Fruit fly (Drosophila melanogaster): ENCODE measurements around the gene CG31274.
A peak's percentile ranks its signal among the peaks of the same experiment; 100 is the strongest.

Gene CG31274

DNA sequence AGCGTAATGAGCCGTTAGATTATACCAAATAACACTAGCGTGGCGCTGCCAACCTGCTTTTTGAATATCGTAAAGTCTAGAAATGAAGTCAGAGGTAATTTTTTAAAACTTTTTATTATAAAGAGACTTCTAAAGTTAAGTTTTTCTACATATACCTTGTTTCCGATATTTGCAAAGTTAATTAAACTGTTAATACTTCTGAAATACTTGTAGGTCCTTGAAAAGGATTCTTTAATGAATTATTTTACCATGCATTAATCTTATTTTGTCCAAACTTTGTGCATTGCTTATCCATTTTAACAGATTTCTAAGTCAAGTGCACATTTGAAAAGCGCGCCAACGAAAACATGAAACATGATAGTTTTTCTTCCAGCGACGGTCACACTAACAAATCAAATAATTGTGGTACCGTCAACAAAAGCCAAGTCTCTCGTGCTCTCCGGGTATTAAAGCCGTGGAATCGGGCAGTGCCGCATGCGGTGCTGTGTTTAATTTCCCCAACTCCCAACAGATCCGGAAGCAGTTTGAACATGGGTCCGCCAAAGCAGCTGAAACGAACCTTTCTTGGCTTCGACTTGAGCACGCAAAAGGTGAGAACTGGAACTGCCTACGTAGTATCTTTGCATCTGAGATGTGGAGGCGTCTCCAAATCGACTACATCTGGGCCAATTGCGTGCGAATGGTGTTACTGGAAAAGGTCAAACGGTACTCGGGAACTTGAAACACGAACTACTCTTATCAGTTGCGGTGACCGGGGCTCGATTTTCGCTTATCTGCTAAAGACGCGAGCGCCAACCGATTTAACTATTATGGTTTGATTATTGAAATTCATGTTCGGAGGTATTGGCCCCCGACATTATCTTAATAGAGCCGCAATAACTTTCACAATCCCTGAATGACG, 3.5 kb downstream of the CG31274 start, which contains the start of the genes EMC2A and CG3534 (continued):
- TF ChIP-seq gsb-n (tag; optimal IDR thresholded peaks at IDR 0.05) (no peak), CG14050 (GFP tag; IDR thresholded peaks at IDR 0.05) (no peak), GATAe (GFP tag; conservative IDR thresholded peaks at IDR 0.05) (no peak), sqz (GFP tag; optimal IDR thresholded peaks at IDR 0.05) (no peak), CG18619 (GFP tag; optimal IDR thresholded peaks at IDR 0.05) (no peak), CG6175 (GFP tag; IDR thresholded peaks at IDR 0.05) (no peak), CG10147 (GFP tag; optimal IDR thresholded peaks at IDR 0.05) (no peak), jigr1 (GFP tag; IDR thresholded peaks at IDR 0.05) (no peak), CTCF (GFP tag; optimal IDR thresholded peaks at IDR 0.05) (no peak), lmd (GFP tag; IDR thresholded peaks at IDR 0.05) (no peak), CG8359 (GFP tag; optimal IDR thresholded peaks at IDR 0.05; ENCODE audit: borderline replicate concordance) (no peak), da (GFP tag; optimal IDR thresholded peaks at IDR 0.05) (no peak), chn (GFP tag; optimal IDR thresholded peaks at IDR 0.05) (no peak), stc (GFP tag; IDR thresholded peaks at IDR 0.05) (no peak), slp2 (GFP tag; optimal IDR thresholded peaks at IDR 0.05) (no peak), Dip3 (GFP tag; optimal IDR thresholded peaks at IDR 0.05) (peak; percentile 32), Hmx (GFP tag; optimal IDR thresholded peaks at IDR 0.05) (peak; percentile 42), CG8478 (optimal IDR thresholded peaks at IDR 0.05) (no peak), CG2678 (tag; optimal IDR thresholded peaks at IDR 0.05) (peak; percentile 53), Ets65A (GFP tag) (no peak), nom (GFP tag; optimal IDR thresholded peaks at IDR 0.05) (no peak), jumu (GFP tag; optimal IDR thresholded peaks at IDR 0.05) (no peak), CG18599 (GFP tag; optimal IDR thresholded peaks at IDR 0.05) (no peak), CG17361 (GFP tag; IDR thresholded peaks at IDR 0.05) (no peak; the same call in 2 of the 3 replicates), pan (optimal IDR thresholded peaks at IDR 0.05) (no peak), pan (GFP tag; optimal IDR thresholded peaks at IDR 0.05 in 1 of 2, IDR thresholded peaks at IDR 0.05 in 1 of 2) (no peak), Dp (GFP tag; optimal IDR thresholded peaks at IDR 0.05) (no peak), CG15011 (GFP tag; optimal IDR thresholded peaks at IDR 0.05) (no peak), mirr (GFP tag; optimal IDR thresholded peaks at IDR 0.05) (no peak), CG9932 (GFP tag; IDR thresholded peaks at IDR 0.05) (no peak), fru (optimal IDR thresholded peaks at IDR 0.05) (no peak), fd64A (GFP tag; optimal IDR thresholded peaks at IDR 0.05) (no peak), Fer2 (tag; optimal IDR thresholded peaks at IDR 0.05) (no peak), twi (tag; optimal IDR thresholded peaks at IDR 0.05) (no peak), Scr (GFP tag; IDR thresholded peaks at IDR 0.05; ENCODE audit: partially characterized antibody) (no peak), CG10267 (tag; optimal IDR thresholded peaks at IDR 0.05) (peak; percentile 43), Nf-YC (tag; optimal IDR thresholded peaks at IDR 0.05) (peak; percentile 25), Atf6 (GFP tag; IDR thresholded peaks at IDR 0.05) (no peak), CG12155 (GFP tag; optimal IDR thresholded peaks at IDR 0.05) (no peak), ase (GFP tag; IDR thresholded peaks at IDR 0.05) (no peak), yki (optimal IDR thresholded peaks at IDR 0.05) (no peak), Side (GFP tag; optimal IDR thresholded peaks at IDR 0.05) (no peak), CG7556 (GFP tag; optimal IDR thresholded peaks at IDR 0.05) (peak; percentile 11), CG7372 (GFP tag; IDR thresholded peaks at IDR 0.05) (0 out of 2 replicates have a peak, but pooled peaks have one; percentile 17), row (GFP tag; IDR thresholded peaks at IDR 0.05) (no peak), dmrt11E (tag; optimal IDR thresholded peaks at IDR 0.05) (no peak), peb (GFP tag; IDR thresholded peaks at IDR 0.05) (no peak), amos (GFP tag; IDR thresholded peaks at IDR 0.05; ENCODE audit: partially characterized antibody) (no peak), CG17829 (tag; optimal IDR thresholded peaks at IDR 0.05) (peak; percentile 51), org-1 (GFP tag; optimal IDR thresholded peaks at IDR 0.05) (no peak), Lim3 (GFP tag; IDR thresholded peaks at IDR 0.05) (no peak), gcm (GFP tag; optimal IDR thresholded peaks at IDR 0.05) (no peak)
